Fruit fly (Drosophila melanogaster) whole organism, embryonic: ENCODE data around the gene crq.

ENCODE experiments used
- B-H1 ChIP-seq: fragments of 200-800 bp; sonication (Bioruptor generic); IDR thresholded peaks from 3 replicates; pipeline ENCODE4 v1.3.6; 2022; ENCODE audit warnings: missing biosample characterization, missing genetic modification characterization
- CG1024 ChIP-seq: fragments of 200-800 bp; sonication (Bioruptor generic); IDR thresholded peaks from 2 replicates; pipeline ENCODE4 v1.3.6; 2022; ENCODE audit warnings: missing biosample characterization, missing genetic modification characterization
- CG10274 ChIP-seq: fragments of 200-800 bp; sonication (Bioruptor generic); optimal IDR thresholded peaks from 3 replicates; lab custom pipeline; 2017; ENCODE audit warnings: missing biosample characterization, mild to moderate bottlenecking, missing genetic modification characterization
- CG10654 ChIP-seq: fragments of 200-800 bp; sonication (Bioruptor generic); optimal IDR thresholded peaks from 2 replicates; lab custom pipeline; 2016; ENCODE audit warnings: missing biosample characterization, missing genetic modification characterization
- CG12071 ChIP-seq: fragments of 200-800 bp; sonication (Bioruptor generic); optimal IDR thresholded peaks from 3 replicates; lab custom pipeline; 2018; ENCODE audit warnings: missing biosample characterization, mild to moderate bottlenecking, missing genetic modification characterization
- CG12744 ChIP-seq: fragments of 200-800 bp; sonication (Bioruptor generic); optimal IDR thresholded peaks from 2 replicates; lab custom pipeline; 2016; ENCODE audit warnings: missing biosample characterization, missing genetic modification characterization
- CG13624 ChIP-seq: fragments of 200-800 bp; sonication (Bioruptor generic); optimal IDR thresholded peaks from 2 replicates; lab custom pipeline; 2016; ENCODE audit warnings: missing biosample characterization, missing genetic modification characterization
- CG13894 ChIP-seq: fragments of 200-800 bp; sonication (Bioruptor generic); optimal IDR thresholded peaks from 3 replicates; lab custom pipeline; 2018; ENCODE audit warnings: missing biosample characterization, mild to moderate bottlenecking, missing genetic modification characterization, moderate library complexity
- CG14014 ChIP-seq: fragments of 200-800 bp; sonication (Bioruptor generic); IDR thresholded peaks from 2 replicates; pipeline ENCODE4 v1.3.6; 2022; ENCODE audit warnings: missing biosample characterization, missing genetic modification characterization
- CG14050 ChIP-seq: fragments of 200-800 bp; sonication (Bioruptor generic); IDR thresholded peaks from 3 replicates; pipeline ENCODE4 v1.3.6; 2022; ENCODE audit warnings: missing biosample characterization, missing genetic modification characterization
- CG18764 ChIP-seq: fragments of 200-800 bp; sonication (Bioruptor generic); optimal IDR thresholded peaks from 3 replicates; lab custom pipeline; 2016; ENCODE audit warnings: missing biosample characterization, missing genetic modification characterization
- CG30403 ChIP-seq: fragments of 200-800 bp; sonication (Bioruptor generic); optimal IDR thresholded peaks from 3 replicates; lab custom pipeline; 2016; ENCODE audit warnings: missing biosample characterization, missing genetic modification characterization
- CG30431 ChIP-seq: fragments of 200-800 bp; sonication (Bioruptor generic); optimal IDR thresholded peaks from 2 replicates; lab custom pipeline; 2017; ENCODE audit warnings: missing biosample characterization, missing genetic modification characterization
- CG5180 ChIP-seq: fragments of 200-800 bp; sonication (Bioruptor generic); optimal IDR thresholded peaks from 3 replicates; lab custom pipeline; 2017; ENCODE audit warnings: missing biosample characterization, missing genetic modification characterization, mild to moderate bottlenecking, moderate library complexity, missing genetic modification reagents
- CG5245 ChIP-seq: fragments of 200-800 bp; sonication (Bioruptor generic); optimal IDR thresholded peaks from 3 replicates; lab custom pipeline; 2016; ENCODE audit warnings: missing biosample characterization, missing genetic modification characterization
- CG8281 ChIP-seq: fragments of 200-800 bp; sonication (Bioruptor generic); optimal IDR thresholded peaks from 2 replicates; lab custom pipeline; 2018; ENCODE audit warnings: missing biosample characterization, mild to moderate bottlenecking, missing genetic modification characterization, moderate library complexity
- CG8290 ChIP-seq, 3 experiments: fragments of 200-800 bp; sonication (Bioruptor generic); optimal IDR thresholded peaks; 2 replicates each; lab custom pipeline; 2016 to 2019; ENCODE audit warnings: missing biosample characterization in 3 of 3, missing genetic modification characterization in 3 of 3, mild to moderate bottlenecking in 2 of 3, moderate library complexity in 1 of 3
- CG9727 ChIP-seq: fragments of 200-800 bp; sonication (Bioruptor generic); optimal IDR thresholded peaks from 3 replicates; lab custom pipeline; 2017; ENCODE audit warnings: missing biosample characterization, mild to moderate bottlenecking, missing genetic modification characterization
- CG9797 ChIP-seq: fragments of 200-800 bp; sonication (Bioruptor generic); optimal IDR thresholded peaks from 3 replicates; lab custom pipeline; 2018; ENCODE audit warnings: missing biosample characterization, mild to moderate bottlenecking, missing genetic modification characterization
- Dbx ChIP-seq: fragments of 200-800 bp; sonication (Bioruptor generic); IDR thresholded peaks from 3 replicates; pipeline ENCODE4 v1.3.6; 2022; ENCODE audit warnings: missing biosample characterization, missing genetic modification characterization
- Dip2 ChIP-seq: fragments of 200-800 bp; sonication (Bioruptor generic); IDR thresholded peaks from 2 replicates; pipeline ENCODE4 v1.3.6; 2022; ENCODE audit warnings: missing biosample characterization, missing genetic modification characterization
- H15 ChIP-seq: fragments of 200-800 bp; sonication (Bioruptor generic); IDR thresholded peaks from 3 replicates; pipeline ENCODE4 v1.3.6; 2022; ENCODE audit warnings: missing biosample characterization, missing genetic modification characterization
- H2.0 ChIP-seq: fragments of 200-800 bp; sonication (Bioruptor generic); IDR thresholded peaks from 2 replicates; pipeline ENCODE4 v1.3.6; 2022; ENCODE audit warnings: missing biosample characterization, missing genetic modification characterization
- Hr78 ChIP-seq, 2 experiments: fragments of 200-800 bp in 1 of 2; fragments of >200 bp in 1 of 2; sonication (Bioruptor generic) in 1 of 2; optimal IDR thresholded peaks; 2 replicates each; lab custom pipeline; 2017 to 2019; ENCODE audit warnings: missing biosample characterization in 2 of 2, missing genetic modification characterization in 2 of 2, mild to moderate bottlenecking in 1 of 2, moderate library complexity in 1 of 2
- Neu2 ChIP-seq: fragments of 200-800 bp; sonication (Bioruptor generic); optimal IDR thresholded peaks from 3 replicates; lab custom pipeline; 2016; ENCODE audit warnings: missing biosample characterization, missing genetic modification characterization, borderline replicate concordance
- Nf-YB ChIP-seq: fragments of 200-800 bp; sonication (Bioruptor generic); optimal IDR thresholded peaks from 3 replicates; lab custom pipeline; 2019; ENCODE audit warnings: missing biosample characterization, mild to moderate bottlenecking, missing genetic modification characterization, moderate library complexity
- Rx ChIP-seq: fragments of 200-800 bp; sonication (Bioruptor generic); IDR thresholded peaks from 2 replicates; pipeline ENCODE4 v1.3.6; 2022; ENCODE audit warnings: missing biosample characterization, missing genetic modification characterization
- TFAM ChIP-seq: fragments of 200-800 bp; sonication (Bioruptor generic); optimal IDR thresholded peaks from 2 replicates; lab custom pipeline; 2017; ENCODE audit warnings: missing biosample characterization, missing genetic modification characterization, inconsistent platforms
- Vsx1 ChIP-seq: fragments of 200-800 bp; sonication (Bioruptor generic); optimal IDR thresholded peaks from 2 replicates; lab custom pipeline; 2017; ENCODE audit warnings: missing biosample characterization, mild to moderate bottlenecking, missing genetic modification characterization, missing genetic modification reagents
- ash1 ChIP-seq: fragments of 200-800 bp; sonication (Bioruptor generic); optimal IDR thresholded peaks from 2 replicates; lab custom pipeline; 2018; ENCODE audit warnings: missing biosample characterization, mild to moderate bottlenecking, missing genetic modification characterization
- az2 ChIP-seq: fragments of 200-800 bp; sonication (Bioruptor generic); optimal IDR thresholded peaks from 3 replicates; lab custom pipeline; 2016; ENCODE audit warnings: missing biosample characterization, missing genetic modification characterization
- btn ChIP-seq: fragments of 200-800 bp; sonication (Bioruptor generic); optimal IDR thresholded peaks from 2 replicates; lab custom pipeline; 2016; ENCODE audit warnings: missing biosample characterization, missing genetic modification characterization
- cad ChIP-seq: fragments of >200 bp; optimal IDR thresholded peaks from 2 replicates; lab custom pipeline; 2017; ENCODE audit warnings: missing biosample characterization, missing genetic modification characterization
- da ChIP-seq: fragments of 200-800 bp; sonication (Bioruptor generic); optimal IDR thresholded peaks from 2 replicates; lab custom pipeline; 2016; ENCODE audit warnings: missing biosample characterization, missing genetic modification characterization
- dmrt99B ChIP-seq: fragments of 200-800 bp; sonication (Bioruptor generic); optimal IDR thresholded peaks from 2 replicates; lab custom pipeline; 2018; ENCODE audit warnings: missing biosample characterization, mild to moderate bottlenecking, missing genetic modification characterization, moderate library complexity
- gcm2 ChIP-seq: fragments of 200-800 bp; sonication (Bioruptor generic); optimal IDR thresholded peaks from 2 replicates; lab custom pipeline; 2016; ENCODE audit warnings: missing biosample characterization, missing genetic modification characterization
- gro ChIP-seq: fragments of 200-800 bp; sonication (Bioruptor generic); optimal IDR thresholded peaks from 2 replicates; lab custom pipeline; 2016; ENCODE audit warnings: missing biosample characterization, missing genetic modification characterization
- her ChIP-seq: fragments of 200-800 bp; sonication (Bioruptor generic); optimal IDR thresholded peaks from 2 replicates; lab custom pipeline; 2016; ENCODE audit warnings: missing biosample characterization, missing genetic modification characterization
- insv ChIP-seq, 2 experiments: fragments of 200-800 bp; sonication (Bioruptor generic); optimal IDR thresholded peaks; 3 replicates each; lab custom pipeline; 2016 to 2018; ENCODE audit warnings: missing biosample characterization in 2 of 2, missing genetic modification characterization in 2 of 2
- luna ChIP-seq: fragments of 200-800 bp; sonication (Bioruptor generic); optimal IDR thresholded peaks from 2 replicates; lab custom pipeline; 2016; ENCODE audit warnings: missing biosample characterization, missing genetic modification characterization
- nerfin-1 ChIP-seq: fragments of 200-800 bp; sonication (Bioruptor generic); optimal IDR thresholded peaks from 3 replicates; lab custom pipeline; 2019; ENCODE audit warnings: missing biosample characterization, mild to moderate bottlenecking, missing genetic modification characterization, moderate library complexity
- oc ChIP-seq: fragments of 200-800 bp; sonication (Bioruptor generic); optimal IDR thresholded peaks from 2 replicates; lab custom pipeline; 2018; ENCODE audit warnings: missing biosample characterization, mild to moderate bottlenecking, missing genetic modification characterization, moderate library complexity
- prd ChIP-seq, 3 experiments: fragments of >200 bp in 2 of 3; fragments of 200-800 bp in 1 of 3; sonication (Bioruptor generic) in 1 of 3; optimal IDR thresholded peaks in 2 of 3; IDR thresholded peaks in 1 of 3; 2 replicates in 2 of 3; 3 replicates in 1 of 3; pipeline versions ENCODE4 v1.3.6 to Lab custom; 2017 to 2022; ENCODE audit warnings: missing biosample characterization in 1 of 3, missing genetic modification characterization in 1 of 3
- repo ChIP-seq: fragments of 200-800 bp; sonication (Bioruptor generic); optimal IDR thresholded peaks from 2 replicates; lab custom pipeline; 2016; ENCODE audit warnings: missing biosample characterization, missing genetic modification characterization
- sc ChIP-seq, 3 experiments: fragments of >200 bp in 2 of 3; fragments of 200-800 bp in 1 of 3; sonication (Bioruptor generic) in 1 of 3; optimal IDR thresholded peaks; 2 replicates in 2 of 3; 3 replicates in 1 of 3; lab custom pipeline; 2017; ENCODE audit warnings: mild to moderate bottlenecking in 1 of 3, missing biosample characterization in 1 of 3, missing genetic modification characterization in 1 of 3, missing genetic modification reagents in 1 of 3
- sqz ChIP-seq: fragments of 200-800 bp; sonication (Bioruptor generic); optimal IDR thresholded peaks from 3 replicates; lab custom pipeline; 2018; ENCODE audit warnings: missing biosample characterization, mild to moderate bottlenecking, missing genetic modification characterization
- sr ChIP-seq: fragments of 200-800 bp; sonication (Bioruptor generic); IDR thresholded peaks from 3 replicates; pipeline ENCODE4 v1.3.6; 2022; ENCODE audit warnings: missing biosample characterization, missing genetic modification characterization
- tgo ChIP-seq: fragments of 200-800 bp; sonication (Bioruptor generic); IDR thresholded peaks from 3 replicates; pipeline ENCODE4 v1.3.6; 2022; ENCODE audit warnings: missing biosample characterization, missing genetic modification characterization
- tx ChIP-seq: fragments of 200-800 bp; sonication (Bioruptor generic); optimal IDR thresholded peaks from 2 replicates; lab custom pipeline; 2016; ENCODE audit warnings: missing biosample characterization, missing genetic modification characterization

The crq gene

dm6 chr2L:478749-479482 lies 26.1 kb upstream of the crq start (continued):
- TF ChIP-seq CG9797 (GFP tag; lab: Kevin White, UChicago) (no peak), CG18764 (GFP tag; lab: Kevin White, UChicago) (no peak), CG12071 (GFP tag; lab: Kevin White, UChicago) (peak; percentile 38), CG14050 (GFP tag; lab: Robert Waterston, UW) (no peak), CG10654 (GFP tag; lab: Kevin White, UChicago) (no peak), ash1 (GFP tag; lab: Kevin White, UChicago) (peak; percentile 40), CG5245 (GFP tag; lab: Kevin White, UChicago) (no peak), CG8290 (GFP tag; optimal IDR thresholded peaks at IDR 0.05; lab: Kevin White, UChicago) (peak; percentile 41), CG8290 (tag; optimal IDR thresholded peaks at IDR 0.05; lab: Kevin White, UChicago) (peak; percentile 47 to 95), her (GFP tag; lab: Kevin White, UChicago) (no peak), CG13894 (tag; lab: Kevin White, UChicago) (peak; percentile 88), Dbx (GFP tag; lab: Robert Waterston, UW) (no peak), H15 (GFP tag; lab: Robert Waterston, UW) (no peak), Vsx1 (GFP tag; lab: Kevin White, UChicago) (no peak), repo (peak; percentile 3), oc (tag; lab: Kevin White, UChicago) (peak; percentile 9), Hr78 (GFP tag; optimal IDR thresholded peaks at IDR 0.05; lab: Kevin White, UChicago) (no peak), CG8281 (peak; percentile 3), tx (GFP tag; lab: Kevin White, UChicago) (no peak), Dip2 (GFP tag; lab: Robert Waterston, UW) (no peak), tgo (GFP tag; lab: Robert Waterston, UW) (no peak), gcm2 (GFP tag; lab: Kevin White, UChicago) (peak; percentile 31), CG30431 (GFP tag; lab: Kevin White, UChicago) (no peak), CG12744 (GFP tag; lab: Kevin White, UChicago) (peak; percentile 0), sr (GFP tag; lab: Robert Waterston, UW) (no peak), CG10274 (GFP tag; lab: Kevin White, UChicago) (no peak), gro (peak; percentile 37), CG30403 (GFP tag; lab: Kevin White, UChicago) (no peak), sc (optimal IDR thresholded peaks at IDR 0.05; lab: Kevin White, UChicago) (no peak), sc (GFP tag; optimal IDR thresholded peaks at IDR 0.05; lab: Kevin White, UChicago) (no peak), Nf-YB (peak; percentile 34), Rx (GFP tag; lab: Robert Waterston, UW) (no peak), da (GFP tag; lab: Kevin White, UChicago) (peak; percentile 55), CG5180 (GFP tag; lab: Kevin White, UChicago) (peak; percentile 37), nerfin-1 (tag; lab: Kevin White, UChicago) (peak; percentile 12), H2.0 (GFP tag; lab: Robert Waterston, UW) (no peak), insv (GFP tag; optimal IDR thresholded peaks at IDR 0.05; lab: Kevin White, UChicago) (peak in 1 of 2 experiments; percentile 31), sqz (GFP tag; lab: Kevin White, UChicago) (peak; percentile 66), Neu2 (GFP tag; lab: Kevin White, UChicago) (peak; percentile 18), prd (optimal IDR thresholded peaks at IDR 0.05; lab: Kevin White, UChicago) (no peak), prd (GFP tag; IDR thresholded peaks at IDR 0.05; lab: Robert Waterston, UW) (no peak), CG9727 (peak; percentile 11), dmrt99B (tag; lab: Kevin White, UChicago) (peak; percentile 48), CG1024 (GFP tag; lab: Robert Waterston, UW) (no peak), CG13624 (GFP tag; lab: Kevin White, UChicago) (peak; percentile 41), az2 (GFP tag; lab: Kevin White, UChicago) (no peak), luna (GFP tag; lab: Kevin White, UChicago) (no peak), B-H1 (GFP tag; lab: Robert Waterston, UW) (no peak), cad (no peak), btn (no peak), CG14014 (GFP tag; lab: Robert Waterston, UW) (no peak), TFAM (no peak)
